Fruit fly (Drosophila melanogaster) S2 (cell line): ENCODE results near the gene CG6066.

ENCODE experiments used
- CG8478 ChIP-seq: fragments of >200 bp; optimal IDR thresholded peaks from 2 replicates; lab custom pipeline; 2018
- CTCF ChIP-seq, 2 experiments: fragments of >200 bp; optimal IDR thresholded peaks; 2 replicates each; lab custom pipeline; 2018

DNA sequence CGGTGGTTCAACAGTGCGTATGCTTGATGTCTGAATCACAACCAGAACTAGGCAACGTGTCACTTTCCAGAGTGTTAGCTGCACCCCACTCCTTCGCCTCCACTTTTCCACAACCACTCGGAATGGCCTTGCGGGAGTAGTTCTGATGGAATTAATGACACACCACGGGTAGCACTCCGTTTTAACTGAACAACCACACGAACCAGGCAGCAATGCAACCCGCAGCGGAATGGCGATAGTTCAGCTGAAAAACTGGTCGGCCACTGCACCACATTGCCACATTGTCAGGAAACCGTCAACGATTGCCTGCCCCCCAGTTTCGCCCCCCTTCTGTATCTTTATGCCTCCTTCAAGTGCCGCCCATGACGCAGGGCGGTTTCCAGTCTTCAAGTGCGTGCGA lies 29.0 kb downstream of the CG6066 start, which contains the start of gene Cpr97Ea:
- TF ChIP-seq CG8478 (lab: Kevin White, UChicago) (no peak), CTCF (optimal IDR thresholded peaks at IDR 0.05; lab: Kevin White, UChicago) (no peak)
